Fruit fly (Drosophila melanogaster): ENCODE data around the gene RhoGAP71E.

Gene RhoGAP71E

DNA sequence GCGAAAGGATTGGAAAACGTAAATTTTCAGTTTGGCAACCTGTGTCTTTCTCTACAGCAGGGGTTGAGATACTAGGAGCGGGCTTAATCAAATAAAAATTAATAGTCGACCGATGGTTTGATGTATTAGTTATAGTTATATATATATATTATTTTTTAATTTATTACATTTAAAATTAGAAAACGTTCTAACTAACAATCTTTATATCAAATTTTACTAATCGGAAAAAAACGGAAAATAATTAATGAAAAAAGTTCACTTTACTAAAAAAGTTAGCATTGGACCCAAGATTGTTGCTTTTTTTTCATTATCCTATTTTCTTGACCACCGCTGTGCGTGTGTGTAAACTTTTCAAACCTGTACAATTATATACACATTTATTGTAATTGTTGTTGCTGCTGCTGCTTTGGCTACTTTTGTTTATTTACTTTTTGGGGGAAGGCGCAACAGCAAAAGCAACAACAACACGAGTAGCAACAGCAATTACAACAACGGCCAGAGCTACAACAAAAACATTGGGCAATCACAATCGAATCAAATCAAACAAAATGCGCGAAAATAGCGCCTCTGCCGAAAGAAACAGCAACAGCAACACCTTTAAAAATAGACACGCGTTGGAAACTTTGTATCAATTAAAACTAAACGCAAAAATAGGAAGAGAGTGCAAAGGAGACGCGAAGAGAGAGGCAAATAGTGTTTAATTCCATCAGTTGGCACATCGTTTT lies 4.0 kb downstream of the RhoGAP71E start (continued):
- peak; percentile 15 for TF ChIP-seq org-1 (GFP tag; optimal IDR thresholded peaks at IDR 0.05)
- TF ChIP-seq cato (GFP tag; optimal IDR thresholded peaks at IDR 0.05; ENCODE audit: borderline replicate concordance), result no peak
- peak; percentile 77 for TF ChIP-seq CG7839 (tag; optimal IDR thresholded peaks at IDR 0.05)
- TF ChIP-seq CG14014 (GFP tag; IDR thresholded peaks at IDR 0.05), result peak; percentile 21; the same call in 1 of the 2 replicates
- TF ChIP-seq CG31441 (GFP tag; IDR thresholded peaks at IDR 0.05), result peak; percentile 78
- TF ChIP-seq CG5245 (GFP tag; optimal IDR thresholded peaks at IDR 0.05), result no peak
- TF ChIP-seq eve (GFP tag; optimal IDR thresholded peaks at IDR 0.05), result no peak
- no peak for TF ChIP-seq CG12071 (GFP tag; optimal IDR thresholded peaks at IDR 0.05)
- TF ChIP-seq Hr3 (GFP tag; optimal IDR thresholded peaks at IDR 0.05), result peak; percentile 44
- TF ChIP-seq so (GFP tag; IDR thresholded peaks at IDR 0.05), result no peak
- no peak for TF ChIP-seq inv (GFP tag; IDR thresholded peaks at IDR 0.05; ENCODE audit: partially characterized antibody)
- no peak for TF ChIP-seq CG31365 (tag; optimal IDR thresholded peaks at IDR 0.05)
- TF ChIP-seq nmo (GFP tag; optimal IDR thresholded peaks at IDR 0.05), result peak; percentile 73
- no peak for TF ChIP-seq ham (GFP tag; IDR thresholded peaks at IDR 0.05)
- TF ChIP-seq CG15073 (GFP tag; optimal IDR thresholded peaks at IDR 0.05), result no peak
- TF ChIP-seq CG6689 (GFP tag; IDR thresholded peaks at IDR 0.05), result peak; percentile 54
- no peak for TF ChIP-seq her (GFP tag; optimal IDR thresholded peaks at IDR 0.05)
- TF ChIP-seq CG18262 (tag; optimal IDR thresholded peaks at IDR 0.05), result peak; percentile 74
- no peak for TF ChIP-seq Tbp (GFP tag; optimal IDR thresholded peaks at IDR 0.05)
- peak in 1 of 2 experiments; percentile 28 for TF ChIP-seq Eip74EF (GFP tag; optimal IDR thresholded peaks at IDR 0.05)
- no peak for TF ChIP-seq CG2199 (GFP tag; IDR thresholded peaks at IDR 0.05)
- TF ChIP-seq lmd (GFP tag; IDR thresholded peaks at IDR 0.05), result peak; percentile 21; the same call in 1 of the 2 replicates
- TF ChIP-seq ranshi (GFP tag; IDR thresholded peaks at IDR 0.05), result peak; percentile 56
- TF ChIP-seq Hey (tag; optimal IDR thresholded peaks at IDR 0.05), result no peak
- TF ChIP-seq grn (GFP tag; optimal IDR thresholded peaks at IDR 0.05), result no peak
- TF ChIP-seq dmrt11E (tag; optimal IDR thresholded peaks at IDR 0.05), result peak; percentile 28
- TF ChIP-seq MTF-1 (GFP tag; optimal IDR thresholded peaks at IDR 0.05; ENCODE audit: borderline replicate concordance), result no peak
- peak; percentile 52 for TF ChIP-seq HHEX (GFP tag; optimal IDR thresholded peaks at IDR 0.05)
- peak; percentile 67; the same call in 2 of the 3 replicates for TF ChIP-seq dysf (GFP tag; IDR thresholded peaks at IDR 0.05)
- TF ChIP-seq CG4360 (GFP tag; IDR thresholded peaks at IDR 0.05), result peak; percentile 73
- peak; percentile 3 for TF ChIP-seq fd64A (GFP tag; optimal IDR thresholded peaks at IDR 0.05)
- TF ChIP-seq cad (GFP tag; optimal IDR thresholded peaks at IDR 0.05), result no peak
- no peak for TF ChIP-seq Dip3 (GFP tag; optimal IDR thresholded peaks at IDR 0.05)
- TF ChIP-seq ken (GFP tag; IDR thresholded peaks at IDR 0.05), result no peak
- peak; percentile 69 for TF ChIP-seq Sox102F (GFP tag; optimal IDR thresholded peaks at IDR 0.05)
- no peak for TF ChIP-seq CTCF (GFP tag; optimal IDR thresholded peaks at IDR 0.05)
- no peak for TF ChIP-seq Stat92E (GFP tag; optimal IDR thresholded peaks at IDR 0.05)
- peak; percentile 25 for TF ChIP-seq CG2120 (GFP tag; optimal IDR thresholded peaks at IDR 0.05)
- peak; percentile 24 for TF ChIP-seq az2 (GFP tag; optimal IDR thresholded peaks at IDR 0.05)
- no peak for TF ChIP-seq Dp (GFP tag; optimal IDR thresholded peaks at IDR 0.05)
- no peak; the same call in 1 of the 2 replicates for TF ChIP-seq klu (GFP tag; IDR thresholded peaks at IDR 0.05)
- TF ChIP-seq CG16779 (GFP tag; IDR thresholded peaks at IDR 0.05), result no peak
- TF ChIP-seq CG17385 (GFP tag; optimal IDR thresholded peaks at IDR 0.05), result peak; percentile 52
- peak; percentile 59 for TF ChIP-seq CG12659 (GFP tag; optimal IDR thresholded peaks at IDR 0.05)
- no peak for TF ChIP-seq Nf-YA (GFP tag; IDR thresholded peaks at IDR 0.05)
- no peak for TF ChIP-seq Kr (GFP tag; optimal IDR thresholded peaks at IDR 0.05)
- no peak for TF ChIP-seq Taf1 (GFP tag; IDR thresholded peaks at IDR 0.05)
- TF ChIP-seq Rfx (GFP tag; IDR thresholded peaks at IDR 0.05), result peak; percentile 54
- TF ChIP-seq CG13296 (GFP tag; optimal IDR thresholded peaks at IDR 0.05), result peak; percentile 74
- 0 out of 2 replicates have a peak, but pooled peaks have one; percentile 17 for TF ChIP-seq Ada2b (GFP tag; IDR thresholded peaks at IDR 0.05)
- TF ChIP-seq row (GFP tag; IDR thresholded peaks at IDR 0.05), result peak; percentile 58

Measured in whole organism, embryonic.